In the genomic region with DNA sequence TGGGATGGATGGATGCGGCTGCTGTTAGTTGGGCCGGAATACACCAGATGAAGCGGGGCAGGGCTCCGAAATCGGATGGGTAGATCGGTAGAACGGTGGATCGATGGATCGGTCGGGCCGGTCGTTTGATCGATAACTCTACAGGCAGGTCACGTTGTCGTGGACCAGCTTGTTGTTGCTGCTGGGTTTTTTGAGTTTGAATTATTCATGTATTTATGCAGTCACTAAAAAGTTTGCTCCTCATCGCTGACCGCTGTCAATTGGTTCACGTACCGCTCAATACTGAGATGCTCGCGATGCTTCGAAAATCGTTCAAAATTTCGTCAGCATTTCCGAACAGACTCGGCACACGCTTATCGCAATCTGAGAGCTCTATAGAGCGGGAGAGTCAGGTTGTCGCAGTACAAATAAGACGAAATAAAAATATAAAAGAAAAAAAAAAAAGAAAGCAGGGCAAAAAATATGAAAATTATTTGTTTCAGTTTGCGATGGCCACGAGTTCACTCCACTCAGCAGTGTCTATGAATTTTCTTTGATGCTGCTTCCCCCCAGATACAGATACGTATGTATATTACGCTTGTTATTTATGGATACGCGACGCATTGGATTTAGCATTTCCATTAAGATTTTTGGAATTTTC, we compare ENCODE assay signal across 3 fruit fly cellular contexts.
TF ChIP-seq lines count a peak whose summit lies in the region.

A gene (minus strand): TSS at position 262 of the 640 bp plus-strand sequence.

TF ChIP-seq in whole organism, adult, 20 proteins besides CTCF, POLR2A, EP300 and RAD21 (continued from another document):
- no peak for TF ChIP-seq bab1 (GFP tag; optimal IDR thresholded peaks at IDR 0.05; lab: Kevin White, UChicago)
- TF ChIP-seq pad (GFP tag; optimal IDR thresholded peaks at IDR 0.05; lab: Kevin White, UChicago), result no peak
- no peak for TF ChIP-seq Clk (GFP tag; optimal IDR thresholded peaks at IDR 0.05; lab: Kevin White, UChicago)

TF ChIP-seq in whole organism, embryonic, 481 proteins besides CTCF, POLR2A, EP300 and RAD21 (continued from another document):
- TF ChIP-seq slbo (GFP tag; IDR thresholded peaks at IDR 0.05; lab: Robert Waterston, UW) (0 out of 2 replicates have a peak, but pooled peaks have one; percentile 4), sd (tag; optimal IDR thresholded peaks at IDR 0.05; lab: Kevin White, UChicago) (peak; percentile 89), Med (GFP tag; lab: Kevin White, UChicago) (peak; percentile 37)

TF ChIP-seq in whole organism, prepupa, 60 proteins besides CTCF, POLR2A, EP300 and RAD21 (continued from another document):
- peak; percentile 28 for TF ChIP-seq net (GFP tag; optimal IDR thresholded peaks at IDR 0.05; lab: Kevin White, UChicago)
- TF ChIP-seq CG6163 (GFP tag; IDR thresholded peaks at IDR 0.05; lab: Robert Waterston, UW), result peak; percentile 75
- peak; percentile 65 for TF ChIP-seq Eip78C (GFP tag; lab: Kevin White, UChicago)
- peak; percentile 81 for TF ChIP-seq svp (GFP tag; lab: Kevin White, UChicago)
- TF ChIP-seq OdsH (GFP tag; optimal IDR thresholded peaks at IDR 0.05; lab: Kevin White, UChicago), result peak; percentile 26
- TF ChIP-seq pdm3 (GFP tag; optimal IDR thresholded peaks at IDR 0.05; lab: Kevin White, UChicago), result peak; percentile 12
- no peak for TF ChIP-seq Hr38 (GFP tag; optimal IDR thresholded peaks at IDR 0.05; lab: Kevin White, UChicago)
- peak; percentile 44; the same call in 1 of the 2 replicates for TF ChIP-seq CG15336 (GFP tag; IDR thresholded peaks at IDR 0.05; lab: Robert Waterston, UW)
- peak; percentile 81 for TF ChIP-seq eg (GFP tag; IDR thresholded peaks at IDR 0.05; lab: Robert Waterston, UW)
- TF ChIP-seq vri (GFP tag; optimal IDR thresholded peaks at IDR 0.05; lab: Kevin White, UChicago), result peak; percentile 70
TF ChIP-seq in whole organism, prepupa: peak in this region for 20.
